Fruit fly (Drosophila melanogaster) whole organism, prepupa: ENCODE data around the gene CG18095.
A peak's percentile ranks its signal among the peaks of the same experiment; 100 is the strongest.

Experiments
- Blimp-1 ChIP-seq: fragments of 200-800 bp; sonication (Bioruptor generic); optimal IDR thresholded peaks from 3 replicates; lab custom pipeline; 2017; ENCODE audit warnings: missing biosample characterization, missing genetic modification characterization, mild to moderate bottlenecking, moderate library complexity, missing genetic modification reagents
- CG10631 ChIP-seq: fragments of 200-800 bp; sonication (Bioruptor generic); optimal IDR thresholded peaks from 2 replicates; lab custom pipeline; 2016; ENCODE audit warnings: missing biosample characterization, missing genetic modification characterization
- CG10669 ChIP-seq: fragments of 200-800 bp; sonication (Bioruptor generic); optimal IDR thresholded peaks from 3 replicates; lab custom pipeline; 2018; ENCODE audit warnings: missing biosample characterization, mild to moderate bottlenecking, missing genetic modification characterization, moderate library complexity
- CG11294 ChIP-seq: fragments of 200-800 bp; sonication (Bioruptor generic); IDR thresholded peaks from 2 replicates; pipeline ENCODE4 v1.3.6; 2022; ENCODE audit warnings: missing biosample characterization, missing genetic modification characterization
- CG11762 ChIP-seq: fragments of 200-800 bp; sonication (Bioruptor generic); optimal IDR thresholded peaks from 3 replicates; lab custom pipeline; 2016; ENCODE audit warnings: missing biosample characterization, missing genetic modification characterization; ENCODE audit not compliant: insufficient read depth
- CG15336 ChIP-seq: fragments of 200-800 bp; sonication (Bioruptor generic); IDR thresholded peaks from 2 replicates; pipeline ENCODE4 v1.3.6; 2022; ENCODE audit warnings: missing biosample characterization, missing genetic modification characterization
- CG16779 ChIP-seq: fragments of 200-800 bp; sonication (Bioruptor generic); optimal IDR thresholded peaks from 3 replicates; lab custom pipeline; 2017; ENCODE audit warnings: missing biosample characterization, mild to moderate bottlenecking, missing genetic modification characterization
- CG3032 ChIP-seq: fragments of 200-800 bp; optimal IDR thresholded peaks from 2 replicates; lab custom pipeline; 2019; ENCODE audit warnings: missing biosample characterization, mild to moderate bottlenecking, missing genetic modification characterization, moderate library complexity
- CG31627 ChIP-seq: fragments of 200-800 bp; sonication (Bioruptor generic); optimal IDR thresholded peaks from 3 replicates; lab custom pipeline; 2016; ENCODE audit warnings: missing biosample characterization, missing genetic modification characterization
- CG3919 ChIP-seq: fragments of 200-800 bp; sonication (Bioruptor generic); optimal IDR thresholded peaks from 3 replicates; lab custom pipeline; 2016; ENCODE audit warnings: missing biosample characterization, missing genetic modification characterization
- CG6163 ChIP-seq: fragments of 200-800 bp; sonication (Bioruptor generic); IDR thresholded peaks from 3 replicates; pipeline ENCODE4 v1.3.6; 2022; ENCODE audit warnings: missing biosample characterization, missing genetic modification characterization
- CG6808 ChIP-seq: fragments of 200-800 bp; sonication (Bioruptor generic); optimal IDR thresholded peaks from 3 replicates; lab custom pipeline; 2017; ENCODE audit warnings: missing biosample characterization, missing genetic modification characterization, mild to moderate bottlenecking, moderate library complexity, missing genetic modification reagents
- CG7368 ChIP-seq: fragments of 200-800 bp; sonication (Bioruptor generic); optimal IDR thresholded peaks from 3 replicates; lab custom pipeline; 2016; ENCODE audit warnings: missing biosample characterization, missing genetic modification characterization
- CG8319 ChIP-seq: fragments of 200-800 bp; sonication (Bioruptor generic); optimal IDR thresholded peaks from 3 replicates; lab custom pipeline; 2016; ENCODE audit warnings: missing biosample characterization, missing genetic modification characterization
- CG8632 ChIP-seq: fragments of 200-800 bp; sonication (Bioruptor generic); optimal IDR thresholded peaks from 3 replicates; lab custom pipeline; 2016; ENCODE audit warnings: missing biosample characterization, missing genetic modification characterization
- CG9139 ChIP-seq: fragments of 200-800 bp; sonication (Bioruptor generic); optimal IDR thresholded peaks from 3 replicates; lab custom pipeline; 2017; ENCODE audit warnings: missing biosample characterization, mild to moderate bottlenecking, missing genetic modification characterization
- Eip75B ChIP-seq: fragments of 200-800 bp; sonication (Bioruptor generic); optimal IDR thresholded peaks from 3 replicates; lab custom pipeline; 2016; ENCODE audit warnings: missing biosample characterization, missing genetic modification characterization
- Ets21C ChIP-seq: fragments of 200-800 bp; sonication (Bioruptor generic); optimal IDR thresholded peaks from 3 replicates; lab custom pipeline; 2016; ENCODE audit warnings: missing biosample characterization, missing genetic modification characterization
- Ets96B ChIP-seq: fragments of 200-800 bp; optimal IDR thresholded peaks from 2 replicates; lab custom pipeline; 2019; ENCODE audit warnings: missing biosample characterization, mild to moderate bottlenecking, missing genetic modification characterization, moderate library complexity
- Gug ChIP-seq: fragments of 200-800 bp; sonication (Bioruptor generic); IDR thresholded peaks from 2 replicates; pipeline ENCODE4 v1.3.6; 2022; ENCODE audit warnings: missing biosample characterization, missing genetic modification characterization
- Hr39 ChIP-seq: fragments of 200-800 bp; sonication (Bioruptor generic); optimal IDR thresholded peaks from 2 replicates; lab custom pipeline; 2016; ENCODE audit warnings: missing biosample characterization, missing genetic modification characterization
- Lpt ChIP-seq: fragments of 200-800 bp; sonication (Bioruptor generic); optimal IDR thresholded peaks from 3 replicates; lab custom pipeline; 2016; ENCODE audit warnings: missing biosample characterization, missing genetic modification characterization
- Met ChIP-seq: fragments of 200-800 bp; sonication (Bioruptor generic); optimal IDR thresholded peaks from 3 replicates; lab custom pipeline; 2016; ENCODE audit warnings: missing biosample characterization, missing genetic modification characterization
- OdsH ChIP-seq: fragments of 200-800 bp; sonication (Bioruptor generic); optimal IDR thresholded peaks from 3 replicates; lab custom pipeline; 2016; ENCODE audit warnings: missing biosample characterization, missing genetic modification characterization
- Sox102F ChIP-seq: fragments of 200-800 bp; sonication (Bioruptor generic); optimal IDR thresholded peaks from 2 replicates; lab custom pipeline; 2016; ENCODE audit warnings: missing biosample characterization, mild to moderate bottlenecking, missing genetic modification characterization
- achi ChIP-seq: fragments of 200-800 bp; sonication (Bioruptor generic); optimal IDR thresholded peaks from 3 replicates; lab custom pipeline; 2016; ENCODE audit warnings: missing biosample characterization, missing genetic modification characterization
- cyc ChIP-seq: fragments of 200-800 bp; sonication (Bioruptor generic); optimal IDR thresholded peaks from 3 replicates; lab custom pipeline; 2016; ENCODE audit warnings: missing biosample characterization, missing genetic modification characterization
- dac ChIP-seq: fragments of 200-800 bp; sonication (Bioruptor generic); optimal IDR thresholded peaks from 2 replicates; lab custom pipeline; 2017; ENCODE audit warnings: missing biosample characterization, mild to moderate bottlenecking, missing genetic modification characterization
- dsx ChIP-seq: fragments of 200-800 bp; optimal IDR thresholded peaks from 3 replicates; lab custom pipeline; 2019; ENCODE audit warnings: missing biosample characterization, mild to moderate bottlenecking, missing genetic modification characterization, moderate library complexity; ENCODE audit not compliant: poor library complexity, severe bottlenecking
- eg ChIP-seq: fragments of 200-800 bp; sonication (Bioruptor generic); IDR thresholded peaks from 3 replicates; pipeline ENCODE4 v1.3.6; 2022; ENCODE audit warnings: missing biosample characterization, missing genetic modification characterization
- fkh ChIP-seq: fragments of 200-800 bp; sonication (Bioruptor generic); optimal IDR thresholded peaks from 3 replicates; lab custom pipeline; 2017; ENCODE audit warnings: missing biosample characterization, mild to moderate bottlenecking, missing genetic modification characterization, moderate library complexity
- lz ChIP-seq: fragments of 200-800 bp; sonication (Bioruptor generic); optimal IDR thresholded peaks from 3 replicates; lab custom pipeline; 2016; ENCODE audit warnings: missing biosample characterization, missing genetic modification characterization
- salr ChIP-seq, 2 experiments: fragments of 200-800 bp; sonication (Bioruptor generic); optimal IDR thresholded peaks; 3 replicates each; lab custom pipeline; 2016 to 2018; ENCODE audit warnings: missing biosample characterization in 2 of 2, missing genetic modification characterization in 2 of 2, mild to moderate bottlenecking in 1 of 2
- spab ChIP-seq: fragments of 200-800 bp; sonication (Bioruptor generic); optimal IDR thresholded peaks from 2 replicates; lab custom pipeline; 2017; ENCODE audit warnings: missing biosample characterization, mild to moderate bottlenecking, missing genetic modification characterization, missing genetic modification reagents
- ss ChIP-seq, 2 experiments: fragments of 200-800 bp; sonication (Bioruptor generic); optimal IDR thresholded peaks; 2 replicates in 1 of 2; 3 replicates in 1 of 2; lab custom pipeline; 2017 to 2018; ENCODE audit warnings: mild to moderate bottlenecking in 2 of 2, missing biosample characterization in 2 of 2, missing genetic modification characterization in 2 of 2, moderate library complexity in 1 of 2
- svp ChIP-seq: fragments of 200-800 bp; sonication (Bioruptor generic); peaks from one replicate; lab custom pipeline; 2016; ENCODE audit warnings: missing biosample characterization, missing genetic modification characterization
- topi ChIP-seq: fragments of 200-800 bp; sonication (Bioruptor generic); optimal IDR thresholded peaks from 3 replicates; lab custom pipeline; 2016; ENCODE audit warnings: missing biosample characterization, missing genetic modification characterization
- vri ChIP-seq: fragments of 200-800 bp; sonication (Bioruptor generic); optimal IDR thresholded peaks from 3 replicates; lab custom pipeline; 2016; ENCODE audit warnings: missing biosample characterization, mild to moderate bottlenecking, missing genetic modification characterization

CG18095 gene

DNA sequence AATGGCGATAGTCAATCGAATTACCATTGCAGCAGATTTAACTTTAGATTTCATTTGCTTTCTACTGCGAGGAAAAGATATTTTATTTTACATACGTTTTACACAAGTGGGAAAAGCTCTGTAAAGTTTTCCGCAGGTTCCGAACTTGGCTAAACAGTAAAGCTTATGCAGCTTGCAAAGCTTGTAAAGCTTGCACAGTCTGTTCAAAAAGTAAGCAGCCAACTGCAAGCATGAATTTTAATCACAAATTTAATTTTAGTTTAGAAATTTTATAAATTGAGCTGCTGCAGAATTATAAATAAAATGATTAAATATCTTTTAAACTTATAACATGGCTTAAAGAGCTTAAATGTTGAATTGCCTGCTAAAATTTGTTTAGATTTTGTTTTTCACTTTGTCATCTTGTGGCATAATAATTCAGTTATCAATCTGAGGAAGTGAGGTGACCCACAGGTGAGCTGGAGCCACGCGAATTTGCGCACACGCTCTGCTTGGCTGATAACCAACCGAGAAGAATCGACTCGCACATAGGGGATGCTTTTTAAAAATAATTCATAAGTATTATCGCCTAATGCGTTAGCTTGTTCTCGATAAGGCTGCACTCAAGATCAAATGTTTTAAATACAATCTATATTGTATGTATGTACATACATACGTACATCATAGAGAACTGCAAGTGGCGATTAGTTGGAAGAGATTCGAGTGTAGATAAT is 19.6 kb downstream of the CG18095 start (continued):
- TF ChIP-seq lz (GFP tag; lab: Kevin White, UChicago) (no peak), eg (no peak; the same call in 1 of the 3 replicates), Sox102F (GFP tag; lab: Kevin White, UChicago) (no peak), fkh (no peak), CG31627 (GFP tag; lab: Kevin White, UChicago) (no peak), CG3032 (no peak), CG8319 (GFP tag; lab: Kevin White, UChicago) (no peak), CG6808 (no peak), Hr39 (peak; percentile 2), Gug (GFP tag; lab: Robert Waterston, UW) (no peak), CG8632 (no peak), cyc (GFP tag; lab: Kevin White, UChicago) (peak; percentile 39), CG7368 (GFP tag; lab: Kevin White, UChicago) (no peak), CG11762 (GFP tag; lab: Kevin White, UChicago) (no peak), OdsH (GFP tag; lab: Kevin White, UChicago) (peak; percentile 26), CG9139 (GFP tag; lab: Kevin White, UChicago) (no peak), vri (GFP tag; lab: Kevin White, UChicago) (no peak), salr (GFP tag; optimal IDR thresholded peaks at IDR 0.05; lab: Kevin White, UChicago) (no peak), ss (GFP tag; optimal IDR thresholded peaks at IDR 0.05; lab: Kevin White, UChicago) (no peak), Eip75B (GFP tag; lab: Kevin White, UChicago) (no peak), Ets96B (peak; percentile 9), svp (GFP tag; lab: Kevin White, UChicago) (peak; percentile 79), CG3919 (GFP tag; lab: Kevin White, UChicago) (peak; percentile 17), CG11294 (GFP tag; lab: Robert Waterston, UW) (no peak), dsx (no peak), achi (GFP tag; lab: Kevin White, UChicago) (no peak), dac (GFP tag; lab: Kevin White, UChicago) (no peak), CG6163 (GFP tag; lab: Robert Waterston, UW) (peak; percentile 34; the same call in 2 of the 3 replicates), CG15336 (GFP tag; lab: Robert Waterston, UW) (no peak), CG16779 (tag; lab: Kevin White, UChicago) (no peak), Lpt (GFP tag; lab: Kevin White, UChicago) (no peak)

- TF ChIP-seq CG7368 (GFP tag; lab: Kevin White, UChicago): no peak
- TF ChIP-seq CG10631 (GFP tag; lab: Kevin White, UChicago): no peak
- TF ChIP-seq CG11294 (GFP tag; lab: Robert Waterston, UW): no peak
- peak; percentile 7 for TF ChIP-seq CG9139 (GFP tag; lab: Kevin White, UChicago)
- peak; percentile 70 for TF ChIP-seq svp (GFP tag; lab: Kevin White, UChicago)
- no peak for TF ChIP-seq dac (GFP tag; lab: Kevin White, UChicago)
Measured at dm6 chr2L:14010410-14010809, 20.9 kb downstream of the CG18095 start.

DNA sequence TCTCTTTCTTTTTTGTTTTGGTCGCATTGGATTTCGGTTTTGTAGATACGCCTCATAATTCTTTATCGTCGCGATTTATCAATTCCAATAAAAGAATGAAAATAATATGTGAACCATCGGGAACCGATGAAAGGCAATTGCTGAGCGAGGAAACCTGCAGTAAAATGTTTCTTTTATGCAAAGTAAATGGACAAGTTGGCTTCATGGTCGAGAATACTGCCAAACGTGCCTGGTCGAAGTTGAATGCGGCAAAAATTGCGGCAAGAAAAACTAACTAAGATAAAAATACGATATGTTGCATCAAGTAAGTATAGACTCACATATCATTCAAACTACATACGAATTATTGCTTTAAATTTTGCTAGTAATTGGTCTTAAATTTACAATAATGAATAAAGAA is 23.5 kb downstream of the CG18095 start, which contains the start of gene CG42692:
TSS of gene CG42692 (plus strand) at position 301 of the 400 bp plus-strand sequence.
- TF ChIP-seq svp (GFP tag; lab: Kevin White, UChicago) (peak; percentile 12), CG6163 (GFP tag; lab: Robert Waterston, UW) (no peak), CG11294 (GFP tag; lab: Robert Waterston, UW) (no peak), Ets21C (GFP tag; lab: Kevin White, UChicago) (no peak)

DNA sequence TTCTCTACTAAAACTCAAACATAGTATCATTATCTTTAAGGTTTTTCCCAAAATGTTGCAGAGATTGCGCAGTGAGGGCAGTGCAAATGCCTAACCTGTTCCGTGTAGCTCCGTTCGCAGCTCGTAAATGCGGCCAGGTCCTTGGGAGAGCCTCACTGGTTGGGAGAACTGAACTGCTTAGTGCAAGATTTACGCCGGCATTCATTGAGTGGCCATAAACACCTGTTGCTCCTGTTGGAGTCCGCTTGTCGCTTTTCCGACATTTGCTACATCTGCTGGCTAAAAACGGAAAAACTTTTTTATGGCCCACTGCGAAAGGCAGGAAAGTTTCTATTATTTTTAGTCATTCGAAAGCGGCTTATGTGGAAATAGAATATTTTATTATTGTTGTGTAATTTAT is 29.5 kb downstream of the CG18095 start:
- TF ChIP-seq CG8319 (GFP tag; lab: Kevin White, UChicago) (no peak), topi (no peak), spab (GFP tag; lab: Kevin White, UChicago) (no peak), Sox102F (GFP tag; lab: Kevin White, UChicago) (no peak), Hr39 (no peak), CG9139 (GFP tag; lab: Kevin White, UChicago) (no peak), Blimp-1 (GFP tag; lab: Kevin White, UChicago) (no peak), CG10669 (GFP tag; lab: Kevin White, UChicago) (no peak), Met (GFP tag; lab: Kevin White, UChicago) (no peak)
- TF ChIP-seq, all 60 proteins: peak for 0
